Fruit fly (Drosophila melanogaster): ENCODE measurements around the gene sna.

dm6 chr2L:15474402-15474801 lies 3.7 kb downstream of the sna start:
- TF ChIP-seq CTCF (optimal IDR thresholded peaks at IDR 0.05), result no peak
- no peak for TF ChIP-seq CG8478 (optimal IDR thresholded peaks at IDR 0.05)
